Fruit fly (Drosophila melanogaster) whole organism, adult: ENCODE results near the gene CG14662.

ENCODE experiments used
- CG11617 ChIP-seq: fragments of 200-800 bp; sonication (Bioruptor generic); optimal IDR thresholded peaks from 2 replicates; lab custom pipeline; 2017; ENCODE audit warnings: mild to moderate bottlenecking, missing biosample characterization, missing genetic modification reagents, missing genetic modification characterization
- CG12768 ChIP-seq: fragments of 200-800 bp; sonication (Bioruptor generic); optimal IDR thresholded peaks from 2 replicates; lab custom pipeline; 2017; ENCODE audit warnings: missing biosample characterization, missing genetic modification characterization, mild to moderate bottlenecking, moderate library complexity, missing genetic modification reagents
- CG14711 ChIP-seq: fragments of 200-800 bp; sonication (Bioruptor generic); optimal IDR thresholded peaks from 2 replicates; lab custom pipeline; 2018; ENCODE audit warnings: missing biosample characterization, mild to moderate bottlenecking, missing genetic modification characterization, moderate library complexity
- CG1620 ChIP-seq: fragments of 200-800 bp; sonication (Bioruptor generic); optimal IDR thresholded peaks from 2 replicates; lab custom pipeline; 2016; ENCODE audit warnings: missing biosample characterization, missing genetic modification characterization
- CG33017 ChIP-seq: fragments of 200-800 bp; sonication (Bioruptor generic); optimal IDR thresholded peaks from 2 replicates; lab custom pipeline; 2018; ENCODE audit warnings: missing biosample characterization, mild to moderate bottlenecking, missing genetic modification characterization, moderate library complexity
- CG7045 ChIP-seq: fragments of 200-800 bp; sonication (Bioruptor generic); optimal IDR thresholded peaks from 2 replicates; lab custom pipeline; 2017; ENCODE audit warnings: missing biosample characterization, mild to moderate bottlenecking, missing genetic modification characterization
- Clk ChIP-seq: fragments of 200-800 bp; sonication (Bioruptor generic); optimal IDR thresholded peaks from 2 replicates; lab custom pipeline; 2017; ENCODE audit warnings: missing biosample characterization, missing genetic modification characterization
- Hr96 ChIP-seq: fragments of 200-800 bp; sonication (Bioruptor generic); optimal IDR thresholded peaks from 2 replicates; lab custom pipeline; 2016; ENCODE audit warnings: missing biosample characterization, missing genetic modification characterization
- kay ChIP-seq: fragments of 200-800 bp; sonication (Bioruptor generic); peaks from one replicate; lab custom pipeline; 2016; ENCODE audit warnings: missing biosample characterization, missing genetic modification characterization, borderline replicate concordance
- ovo ChIP-seq: fragments of 200-800 bp; sonication (Bioruptor generic); optimal IDR thresholded peaks from 2 replicates; lab custom pipeline; 2016; ENCODE audit warnings: missing biosample characterization, missing genetic modification characterization
- pad ChIP-seq: fragments of 200-800 bp; sonication (Bioruptor generic); optimal IDR thresholded peaks from 3 replicates; lab custom pipeline; 2017; ENCODE audit warnings: missing biosample characterization, missing genetic modification characterization, mild to moderate bottlenecking, moderate library complexity, missing genetic modification reagents
- tj ChIP-seq: fragments of 200-800 bp; sonication (Bioruptor generic); optimal IDR thresholded peaks from 3 replicates; lab custom pipeline; 2017; ENCODE audit warnings: missing biosample characterization, mild to moderate bottlenecking, missing genetic modification characterization, moderate library complexity

dm6 chr3R:4972961-4973595 lies 11.0 kb downstream of the CG14662 start:
- no peak for TF ChIP-seq Clk (GFP tag; lab: Kevin White, UChicago)
- no peak for TF ChIP-seq kay (GFP tag; lab: Kevin White, UChicago)
- TF ChIP-seq pad, result no peak
- TF ChIP-seq CG11617 (GFP tag; lab: Kevin White, UChicago), result no peak
- TF ChIP-seq CG7045 (GFP tag; lab: Kevin White, UChicago), result no peak
- no peak for TF ChIP-seq CG14711 (tag; lab: Kevin White, UChicago)
- no peak for TF ChIP-seq CG33017 (tag; lab: Kevin White, UChicago)
- TF ChIP-seq CG12768 (GFP tag; lab: Kevin White, UChicago), result no peak
- TF ChIP-seq tj, result no peak
- TF ChIP-seq Hr96 (GFP tag; lab: Kevin White, UChicago), result no peak
- no peak for TF ChIP-seq CG1620 (GFP tag; lab: Kevin White, UChicago)
- TF ChIP-seq ovo (GFP tag; lab: Kevin White, UChicago), result no peak
